Worm (Caenorhabditis elegans) whole organism, L3 larva: ENCODE measurements around the gene R06B9.5.

Experiments
- ama-1 ChIP-seq: fragments of 150-350 bp; optimal IDR thresholded peaks from 2 replicates; lab custom pipeline; 2018
- ceh-16 ChIP-seq: sonication (generic microtip); optimal IDR thresholded peaks from 2 replicates; lab custom pipeline; 2017; ENCODE audit warnings: missing biosample characterization, missing genetic modification characterization
- ceh-82 ChIP-seq: fragments of 150-350 bp; optimal IDR thresholded peaks from 2 replicates; lab custom pipeline; 2014; ENCODE audit warnings: missing biosample characterization, missing genetic modification characterization
- ceh-9 ChIP-seq: sonication (generic microtip); optimal IDR thresholded peaks from 2 replicates; lab custom pipeline; 2018; ENCODE audit warnings: missing biosample characterization, missing genetic modification characterization
- egl-27 ChIP-seq: sonication (generic microtip); optimal IDR thresholded peaks from 4 replicates; lab custom pipeline; 2017; ENCODE audit warnings: missing biosample characterization, missing genetic modification reagents, missing genetic modification characterization
- egl-5 ChIP-seq: fragments of 150-350 bp; optimal IDR thresholded peaks from 2 replicates; lab custom pipeline; 2017; ENCODE audit warnings: missing biosample characterization, missing genetic modification reagents, missing genetic modification characterization, inconsistent platforms
- elt-2 ChIP-seq: sonication (generic microtip); optimal IDR thresholded peaks from 2 replicates; lab custom pipeline; 2016; ENCODE audit warnings: missing genetic modification reagents, mild to moderate bottlenecking, missing genetic modification characterization, missing compliant biosample characterization
- elt-3 ChIP-seq, 3 experiments: fragments of 150-350 bp in 1 of 3; sonication (generic microtip) in 2 of 3; optimal IDR thresholded peaks; 2 replicates in 2 of 3; 4 replicates in 1 of 3; lab custom pipeline; 2014 to 2017; ENCODE audit warnings: missing biosample characterization in 3 of 3, missing genetic modification characterization in 3 of 3
- eor-1 ChIP-seq, 2 experiments: fragments of 150-350 bp; optimal IDR thresholded peaks; 2 replicates each; lab custom pipeline; 2014 to 2018; ENCODE audit warnings: missing biosample characterization in 2 of 2, missing genetic modification characterization in 2 of 2
- fkh-10 ChIP-seq: sonication (generic microtip); optimal IDR thresholded peaks from 2 replicates; lab custom pipeline; 2017; ENCODE audit warnings: missing biosample characterization, missing genetic modification reagents, missing genetic modification characterization
- fos-1 ChIP-seq: fragments of 150-350 bp; optimal IDR thresholded peaks from 2 replicates; lab custom pipeline; 2014; ENCODE audit warnings: missing biosample characterization, missing genetic modification characterization
- hmg-11 ChIP-seq: sonication (generic microtip); optimal IDR thresholded peaks from 2 replicates; lab custom pipeline; 2016; ENCODE audit warnings: missing genetic modification characterization, missing compliant biosample characterization
- jun-1 ChIP-seq: fragments of 150-350 bp; optimal IDR thresholded peaks from 2 replicates; lab custom pipeline; 2014; ENCODE audit warnings: missing biosample characterization, missing genetic modification reagents, missing genetic modification characterization
- lin-15B ChIP-seq: fragments of 150-350 bp; optimal IDR thresholded peaks from 2 replicates; lab custom pipeline; 2014; ENCODE audit warnings: missing biosample characterization, missing genetic modification characterization
- lin-39 ChIP-seq: fragments of 150-350 bp; optimal IDR thresholded peaks from 2 replicates; lab custom pipeline; 2018; ENCODE audit warnings: missing biosample characterization, missing genetic modification reagents, missing genetic modification characterization
- mdl-1 ChIP-seq: fragments of 150-350 bp; optimal IDR thresholded peaks from 2 replicates; lab custom pipeline; 2014; ENCODE audit warnings: missing biosample characterization, missing genetic modification characterization
- mml-1 ChIP-seq: fragments of 150-350 bp; sonication (generic microtip); optimal IDR thresholded peaks from 3 replicates; lab custom pipeline; 2014; ENCODE audit warnings: missing biosample characterization, missing genetic modification characterization
- nfya-1 ChIP-seq: sonication (generic microtip); optimal IDR thresholded peaks from 2 replicates; lab custom pipeline; 2017; ENCODE audit warnings: missing genetic modification characterization, mild to moderate bottlenecking, missing compliant biosample characterization, antibody characterized with exemption, moderate library complexity; ENCODE audit not compliant: insufficient read depth
- nhr-12 ChIP-seq: fragments of 150-350 bp; optimal IDR thresholded peaks from 2 replicates; lab custom pipeline; 2014; ENCODE audit warnings: missing biosample characterization, missing genetic modification characterization
- nhr-23 ChIP-seq: fragments of 150-350 bp; optimal IDR thresholded peaks from 2 replicates; lab custom pipeline; 2014; ENCODE audit warnings: missing biosample characterization, missing genetic modification reagents, missing genetic modification characterization
- nhr-237 ChIP-seq: fragments of 150-350 bp; optimal IDR thresholded peaks from 2 replicates; lab custom pipeline; 2014; ENCODE audit warnings: missing biosample characterization, missing genetic modification characterization
- nhr-28 ChIP-seq: fragments of 150-350 bp; optimal IDR thresholded peaks from 2 replicates; lab custom pipeline; 2014; ENCODE audit warnings: missing biosample characterization, missing genetic modification characterization
- nhr-43 ChIP-seq: sonication (generic microtip); optimal IDR thresholded peaks from 2 replicates; lab custom pipeline; 2016; ENCODE audit warnings: mild to moderate bottlenecking, missing genetic modification characterization, missing compliant biosample characterization; ENCODE audit not compliant: poor library complexity, severe bottlenecking
- nhr-76 ChIP-seq: fragments of 150-350 bp; sonication (generic microtip); optimal IDR thresholded peaks from 5 replicates; lab custom pipeline; 2014; ENCODE audit warnings: missing biosample characterization, missing genetic modification characterization
- nhr-77 ChIP-seq: fragments of 150-350 bp; optimal IDR thresholded peaks from 2 replicates; lab custom pipeline; 2014; ENCODE audit warnings: missing biosample characterization, missing genetic modification characterization
- pha-4 ChIP-seq: fragments of 150-350 bp; optimal IDR thresholded peaks from 2 replicates; lab custom pipeline; 2014; ENCODE audit warnings: missing biosample characterization, missing genetic modification reagents, missing genetic modification characterization
- pqm-1 ChIP-seq: fragments of 150-350 bp; optimal IDR thresholded peaks from 2 replicates; lab custom pipeline; 2017; ENCODE audit warnings: missing biosample characterization, missing genetic modification characterization, inconsistent platforms
- skn-1 ChIP-seq: fragments of 150-350 bp; optimal IDR thresholded peaks from 2 replicates; lab custom pipeline; 2014; ENCODE audit warnings: missing biosample characterization, missing genetic modification characterization
- snpc-4 ChIP-seq: fragments of 150-350 bp; optimal IDR thresholded peaks from 2 replicates; lab custom pipeline; 2014; ENCODE audit warnings: missing biosample characterization, missing genetic modification characterization
- unc-39 ChIP-seq: sonication (generic microtip); optimal IDR thresholded peaks from 4 replicates; lab custom pipeline; 2017; ENCODE audit warnings: missing biosample characterization, missing genetic modification characterization
- zag-1 ChIP-seq: fragments of 150-350 bp; optimal IDR thresholded peaks from 2 replicates; lab custom pipeline; 2014; ENCODE audit warnings: missing biosample characterization, missing genetic modification characterization
- ztf-11 ChIP-seq: fragments of 150-350 bp; optimal IDR thresholded peaks from 2 replicates; lab custom pipeline; 2014; ENCODE audit warnings: missing biosample characterization, missing genetic modification characterization

The R06B9.5 gene

DNA sequence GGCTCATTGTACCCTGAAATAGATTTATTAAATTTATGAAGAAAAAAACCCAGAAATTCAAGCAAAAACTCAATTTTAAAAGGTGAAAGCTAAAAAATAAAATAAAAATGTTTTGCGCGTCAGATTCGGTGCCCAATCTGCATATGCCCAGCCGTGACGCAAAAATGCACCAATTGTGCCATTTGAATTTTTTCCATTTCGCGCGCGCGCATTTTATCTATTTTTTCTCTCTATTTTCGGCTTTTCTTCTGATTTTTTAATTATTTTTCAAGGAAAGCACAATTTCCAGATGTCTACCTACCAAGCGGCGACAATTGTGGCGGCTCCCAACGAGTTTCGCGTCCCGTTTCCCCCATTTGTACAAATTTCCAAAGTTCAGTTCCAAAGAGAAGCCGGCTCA lies 10.3 kb upstream of the R06B9.5 start, which contains the start of the genes Y54G9A.7 and bub-3:
Y54G9A.7 (minus strand) TSS at position 7 of the 400 bp plus-strand sequence.
bub-3 (plus strand) TSS at position 270 of the 400 bp plus-strand sequence.
- TF ChIP-seq nhr-77 (tag; lab: Kevin White, UChicago) = no peak
- no peak for TF ChIP-seq fos-1 (tag; lab: Kevin White, UChicago)
- peak; percentile 36 for TF ChIP-seq nfya-1
- TF ChIP-seq lin-15B (tag; lab: Kevin White, UChicago) = peak; percentile 33
- no peak for TF ChIP-seq mdl-1 (tag; lab: Kevin White, UChicago)
- no peak for TF ChIP-seq ceh-16
- TF ChIP-seq ztf-11 = no peak
- TF ChIP-seq hmg-11 (tag; lab: Kevin White, UChicago) = peak; percentile 65
- TF ChIP-seq mml-1 (tag; lab: Kevin White, UChicago) = no peak
- peak; percentile 42 for TF ChIP-seq pha-4 (tag; lab: Kevin White, UChicago)
- TF ChIP-seq jun-1 (tag; lab: Kevin White, UChicago) = no peak

DNA sequence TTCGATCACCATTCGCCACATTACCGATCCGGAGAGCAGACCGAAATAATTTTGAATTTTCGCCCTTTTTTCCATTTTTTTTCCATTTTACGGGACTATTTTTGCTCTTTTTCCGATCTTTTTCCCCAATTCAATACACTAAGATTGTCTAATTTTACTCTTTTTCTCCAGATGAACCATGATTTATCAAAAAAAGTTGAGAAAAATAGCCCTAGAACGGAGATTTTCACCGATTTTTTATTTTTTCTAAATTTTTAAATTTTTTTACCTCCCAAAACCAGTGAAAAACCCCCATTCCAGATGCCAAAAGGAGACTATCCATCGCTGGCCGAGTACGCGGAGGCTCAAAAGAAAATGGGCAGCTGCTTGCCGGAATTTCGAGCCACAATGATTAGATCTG lies 6.7 kb upstream of the R06B9.5 start, which contains the start of gene Y54G9A.9:
Y54G9A.9 (plus strand) TSS at position 301 of the 400 bp plus-strand sequence.
- TF ChIP-seq ama-1 (no peak), pha-4 (tag; lab: Kevin White, UChicago) (no peak), ceh-9 (tag; lab: Kevin White, UChicago) (no peak), nhr-43 (no peak), elt-3 (tag; optimal IDR thresholded peaks at IDR 0.05; lab: Kevin White, UChicago) (no peak), zag-1 (tag; lab: Kevin White, UChicago) (no peak), nhr-76 (no peak), nhr-23 (tag; lab: Kevin White, UChicago) (no peak), egl-27 (tag; lab: Kevin White, UChicago) (no peak), snpc-4 (tag; lab: Kevin White, UChicago) (no peak)
- TF ChIP-seq, all 47 proteins: peak for 0

DNA sequence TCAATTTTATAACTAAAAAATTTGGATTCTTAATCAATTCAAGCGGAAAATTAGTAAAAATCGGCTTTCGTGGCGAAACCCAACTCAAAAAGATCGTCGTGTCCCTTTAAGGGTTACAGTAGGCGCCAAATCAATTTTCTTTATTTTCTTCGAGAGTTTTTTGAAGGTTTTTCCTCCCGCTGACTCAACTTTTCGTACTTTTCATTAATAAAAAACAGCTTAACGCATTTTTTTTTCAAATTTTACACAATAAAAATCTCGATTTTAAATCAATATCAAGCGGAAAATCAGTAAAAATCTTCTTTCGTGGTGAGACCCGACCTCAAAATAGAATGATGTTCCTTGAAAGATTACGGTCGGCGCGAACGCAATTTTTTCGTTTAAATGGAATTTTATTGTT lies 4.0 kb upstream of the R06B9.5 start:
- TF ChIP-seq snpc-4 (tag; lab: Kevin White, UChicago) (no peak), nhr-12 (no peak), skn-1 (tag; lab: Kevin White, UChicago) (no peak), egl-5 (tag; lab: Kevin White, UChicago) (no peak), unc-39 (tag; lab: Kevin White, UChicago) (no peak), ama-1 (no peak), jun-1 (tag; lab: Kevin White, UChicago) (no peak)

DNA sequence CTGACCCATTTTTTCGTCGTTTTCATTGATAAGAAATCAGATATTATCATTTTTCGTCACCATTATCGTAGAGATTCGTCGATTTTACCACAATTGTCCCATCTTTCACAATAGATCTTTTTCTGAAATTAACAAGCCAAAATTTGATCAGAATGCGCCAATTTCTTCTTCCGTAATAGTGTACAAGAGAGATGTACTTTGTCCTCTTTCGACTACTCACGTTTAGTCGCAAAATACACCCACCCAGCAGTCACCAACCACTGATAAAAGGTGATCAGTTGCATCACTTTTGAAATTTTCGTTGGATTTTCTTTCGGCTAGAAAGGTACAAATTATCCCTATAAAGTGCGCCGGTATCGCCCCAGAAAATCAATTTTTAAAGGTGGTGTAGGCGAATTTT lies 3.5 kb upstream of the R06B9.5 start:
- TF ChIP-seq fos-1 (tag; lab: Kevin White, UChicago) (no peak), pqm-1 (tag; lab: Kevin White, UChicago) (peak; percentile 10), elt-2 (peak; percentile 20)

DNA sequence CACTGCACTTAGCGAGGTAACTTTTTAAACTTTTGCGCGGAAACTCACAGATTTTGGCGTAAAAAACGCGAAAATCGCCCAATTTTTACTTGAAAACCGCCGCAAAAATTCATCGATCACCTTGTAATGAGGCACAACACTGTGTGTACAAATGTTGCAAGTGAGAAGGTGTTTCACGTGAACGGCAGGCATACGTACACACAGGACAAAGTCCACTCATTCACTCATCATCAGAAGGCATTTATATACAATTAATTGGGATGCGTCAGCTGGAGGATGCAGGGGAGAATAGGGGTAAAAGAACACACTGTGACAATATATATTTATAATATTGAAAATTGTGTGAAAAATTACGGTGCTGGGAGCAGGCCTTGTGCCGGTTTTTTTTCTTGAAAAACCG lies 786 bp downstream of the R06B9.5 start:
- TF ChIP-seq mdl-1 (tag; lab: Kevin White, UChicago) (no peak), eor-1 (tag; optimal IDR thresholded peaks at IDR 0.05; lab: Kevin White, UChicago) (no peak), mml-1 (tag; lab: Kevin White, UChicago) (peak; percentile 80), lin-39 (tag; lab: Kevin White, UChicago) (peak; percentile 24), ztf-11 (no peak), pha-4 (tag; lab: Kevin White, UChicago) (peak; percentile 31), elt-2 (peak; percentile 31), pqm-1 (tag; lab: Kevin White, UChicago) (peak; percentile 27)

DNA sequence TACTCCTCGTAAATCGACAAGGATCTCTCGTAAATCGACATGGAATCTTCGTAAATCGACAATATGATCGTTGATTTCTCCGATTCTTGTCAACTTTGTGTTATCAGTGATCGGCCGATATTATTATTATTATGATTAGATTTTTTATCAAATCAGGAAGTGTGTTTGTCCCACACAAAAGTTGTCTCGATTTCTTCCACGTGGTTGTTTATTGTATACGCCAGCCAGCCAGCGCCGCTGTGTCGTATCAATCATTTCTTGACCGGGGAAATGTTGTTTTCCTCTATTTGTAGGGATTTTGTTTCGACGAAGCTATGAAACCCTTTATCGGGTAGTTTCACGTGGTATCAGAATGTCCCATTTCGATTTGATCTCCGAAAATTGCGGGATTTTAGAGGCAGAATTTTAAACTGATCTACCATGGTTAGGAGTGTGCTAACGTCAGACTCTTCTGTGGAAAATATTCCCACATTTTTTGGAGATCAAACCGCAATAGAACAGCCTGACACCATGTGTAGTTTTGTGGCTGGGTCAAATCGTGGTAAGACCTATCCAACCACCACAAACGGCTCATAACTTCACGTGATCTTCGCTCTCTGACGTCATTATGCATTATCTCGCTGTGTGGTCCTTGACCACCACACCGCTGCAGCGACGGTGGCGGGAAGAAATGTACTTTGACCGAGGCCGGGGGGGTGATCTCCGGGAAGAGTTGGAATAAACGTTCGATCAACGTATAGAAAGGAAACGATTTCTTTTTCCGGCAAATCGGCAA lies 1.8 kb downstream of the R06B9.5 start:
- peak; percentile 80 for TF ChIP-seq pqm-1 (tag; lab: Kevin White, UChicago)
- no peak for TF ChIP-seq ceh-9 (tag; lab: Kevin White, UChicago)
- TF ChIP-seq elt-3 (tag; optimal IDR thresholded peaks at IDR 0.05; lab: Kevin White, UChicago) = no peak
- TF ChIP-seq skn-1 (tag; lab: Kevin White, UChicago) = no peak
- TF ChIP-seq fkh-10 (GFP tag; lab: Kevin White, UChicago) = no peak
- peak; percentile 39 for TF ChIP-seq pha-4 (tag; lab: Kevin White, UChicago)
- no peak for TF ChIP-seq nhr-237 (tag; lab: Kevin White, UChicago)
- no peak for TF ChIP-seq ceh-82 (tag; lab: Kevin White, UChicago)
- peak; percentile 2 for TF ChIP-seq nhr-23 (tag; lab: Kevin White, UChicago)
- TF ChIP-seq nhr-28 (tag; lab: Kevin White, UChicago) = no peak
- TF ChIP-seq elt-2 = peak; percentile 79
- TF ChIP-seq ceh-16 = no peak
